Worm (Caenorhabditis elegans) whole organism, midembryonic: Measurements from ENCODE around the gene E04F6.8.

ENCODE experiments used
- T22C8.4 ChIP-seq: fragments of 200-800 bp; sonication (Bioruptor generic); IDR thresholded peaks from 2 replicates; pipeline ENCODE4 v1.3.6; 2022; ENCODE audit warnings: missing genetic modification characterization, missing compliant biosample characterization
- cog-1 ChIP-seq: sonication (generic microtip); optimal IDR thresholded peaks from 2 replicates; lab custom pipeline; 2016; ENCODE audit warnings: missing genetic modification characterization, missing compliant biosample characterization
- flt-1 ChIP-seq: fragments of 200-800 bp; sonication (Bioruptor generic); IDR thresholded peaks from 2 replicates; pipeline ENCODE4 v1.3.6; 2022; ENCODE audit warnings: missing genetic modification characterization, missing compliant biosample characterization
- klf-2 ChIP-seq: fragments of 200-800 bp; sonication (Bioruptor generic); conservative IDR thresholded peaks from 2 replicates; pipeline ENCODE4 v1.3.6; 2022; ENCODE audit warnings: missing genetic modification reagents, missing genetic modification characterization, missing compliant biosample characterization
- med-1 ChIP-seq: sonication (generic microtip); optimal IDR thresholded peaks from 2 replicates; lab custom pipeline; 2017; ENCODE audit warnings: missing genetic modification characterization, mild to moderate bottlenecking, missing compliant biosample characterization, antibody characterized with exemption, missing genetic modification reagents; ENCODE audit not compliant: insufficient read depth
- ref-1 ChIP-seq: fragments of 200-800 bp; sonication (Bioruptor generic); conservative IDR thresholded peaks from 2 replicates; pipeline ENCODE4 v1.3.6; 2022; ENCODE audit warnings: missing genetic modification reagents, missing genetic modification characterization, missing compliant biosample characterization
- tab-1 ChIP-seq: fragments of 200-800 bp; sonication (Bioruptor generic); IDR thresholded peaks from 2 replicates; pipeline ENCODE4 v1.3.6; 2022; ENCODE audit warnings: missing genetic modification characterization, missing compliant biosample characterization
- ztf-23 ChIP-seq: fragments of 200-800 bp; sonication (Bioruptor generic); IDR thresholded peaks from 2 replicates; pipeline ENCODE4 v1.3.6; 2022; ENCODE audit warnings: missing genetic modification reagents, missing genetic modification characterization, missing compliant biosample characterization
- ztf-29 ChIP-seq: fragments of 200-800 bp; sonication (Bioruptor generic); IDR thresholded peaks from 2 replicates; pipeline ENCODE4 v1.3.6; 2022; ENCODE audit warnings: missing genetic modification reagents, missing genetic modification characterization, missing compliant biosample characterization

The E04F6.8 gene

ce11 chrII:7211280-7211679 is at the start of gene E04F6.8:
E04F6.8 (minus strand) TSS chrII:7211380.
- TF ChIP-seq ztf-23: no peak
- TF ChIP-seq ref-1 (GFP tag; lab: Robert Waterston, UW): no peak
- TF ChIP-seq T22C8.4 (GFP tag; lab: Robert Waterston, UW): no peak
- TF ChIP-seq med-1 (GFP tag; lab: Kevin White, UChicago): no peak
- TF ChIP-seq ztf-29: no peak

ce11 chrII:7255614-7256162 is 44.5 kb upstream of the E04F6.8 start, which contains the start of gene F32A5.8:
F32A5.8 (plus strand) TSS chrII:7256112.
- no peak for TF ChIP-seq tab-1 (GFP tag; lab: Robert Waterston, UW)
- no peak for TF ChIP-seq ref-1 (GFP tag; lab: Robert Waterston, UW)
- no peak for TF ChIP-seq med-1 (GFP tag; lab: Kevin White, UChicago)
- no peak for TF ChIP-seq flt-1 (GFP tag; lab: Robert Waterston, UW)
- TF ChIP-seq klf-2: no peak
- TF ChIP-seq ztf-23: no peak
- no peak for TF ChIP-seq ztf-29
- no peak for TF ChIP-seq T22C8.4 (GFP tag; lab: Robert Waterston, UW)
- no peak for TF ChIP-seq cog-1 (tag; lab: Kevin White, UChicago)

- TF ChIP-seq ref-1 (GFP tag; lab: Robert Waterston, UW) (no peak), ztf-23 (no peak), med-1 (GFP tag; lab: Kevin White, UChicago) (no peak), T22C8.4 (GFP tag; lab: Robert Waterston, UW) (no peak), cog-1 (tag; lab: Kevin White, UChicago) (no peak), klf-2 (no peak)
Measured at ce11 chrII:7253073-7253472, 41.9 kb upstream of the E04F6.8 start, which contains the start of gene lsm-4. lsm-4 (minus strand) TSS chrII:7253163.

- TF ChIP-seq ztf-23 (no peak), flt-1 (GFP tag; lab: Robert Waterston, UW) (no peak), ref-1 (GFP tag; lab: Robert Waterston, UW) (no peak), cog-1 (tag; lab: Kevin White, UChicago) (no peak), T22C8.4 (GFP tag; lab: Robert Waterston, UW) (no peak), tab-1 (GFP tag; lab: Robert Waterston, UW) (no peak), ztf-29 (no peak), klf-2 (no peak), med-1 (GFP tag; lab: Kevin White, UChicago) (no peak)
Measured at ce11 chrII:7251978-7252377, 40.8 kb upstream of the E04F6.8 start, which contains the start of the genes prx-13 and ada-2. prx-13 (minus strand) TSS chrII:7252015. ada-2 (plus strand) TSS chrII:7252259.

ce11 chrII:7245576-7245975 is 34.4 kb upstream of the E04F6.8 start, which contains the start of gene skpo-3:
skpo-3 (plus strand) TSS chrII:7245876.
- no peak for TF ChIP-seq ztf-29
- no peak for TF ChIP-seq tab-1 (GFP tag; lab: Robert Waterston, UW)
- no peak for TF ChIP-seq ref-1 (GFP tag; lab: Robert Waterston, UW)
- TF ChIP-seq klf-2: no peak
- TF ChIP-seq cog-1 (tag; lab: Kevin White, UChicago): no peak
- no peak for TF ChIP-seq med-1 (GFP tag; lab: Kevin White, UChicago)
- no peak for TF ChIP-seq flt-1 (GFP tag; lab: Robert Waterston, UW)
- TF ChIP-seq ztf-23: no peak
- no peak for TF ChIP-seq T22C8.4 (GFP tag; lab: Robert Waterston, UW)

ce11 chrII:7242754-7243153 is 31.6 kb upstream of the E04F6.8 start:
- no peak for TF ChIP-seq ztf-29
- TF ChIP-seq T22C8.4 (GFP tag; lab: Robert Waterston, UW): no peak

- TF ChIP-seq tab-1 (GFP tag; lab: Robert Waterston, UW) (no peak), klf-2 (no peak), ref-1 (GFP tag; lab: Robert Waterston, UW) (no peak), ztf-23 (no peak), med-1 (GFP tag; lab: Kevin White, UChicago) (no peak), cog-1 (tag; lab: Kevin White, UChicago) (no peak), T22C8.4 (GFP tag; lab: Robert Waterston, UW) (no peak), ztf-29 (no peak), flt-1 (GFP tag; lab: Robert Waterston, UW) (no peak)
Measured at ce11 chrII:7239705-7240104, 28.5 kb upstream of the E04F6.8 start.

- TF ChIP-seq med-1 (GFP tag; lab: Kevin White, UChicago): no peak
Measured at ce11 chrII:7238791-7239190, 27.6 kb upstream of the E04F6.8 start.

- TF ChIP-seq ref-1 (GFP tag; lab: Robert Waterston, UW): no peak
- no peak for TF ChIP-seq klf-2
- TF ChIP-seq med-1 (GFP tag; lab: Kevin White, UChicago): no peak
- no peak for TF ChIP-seq tab-1 (GFP tag; lab: Robert Waterston, UW)
- TF ChIP-seq T22C8.4 (GFP tag; lab: Robert Waterston, UW): no peak
- TF ChIP-seq ztf-23: no peak
- no peak for TF ChIP-seq ztf-29
- no peak for TF ChIP-seq flt-1 (GFP tag; lab: Robert Waterston, UW)
- TF ChIP-seq cog-1 (tag; lab: Kevin White, UChicago): no peak
Measured at ce11 chrII:7238248-7238647, 27.1 kb upstream of the E04F6.8 start, which contains the start of gene aqp-1. aqp-1 (minus strand) TSS chrII:7238349.

ce11 chrII:7236937-7237336 is 25.8 kb upstream of the E04F6.8 start:
- TF ChIP-seq ztf-23: no peak
- no peak for TF ChIP-seq ztf-29
- no peak for TF ChIP-seq flt-1 (GFP tag; lab: Robert Waterston, UW)
- no peak for TF ChIP-seq T22C8.4 (GFP tag; lab: Robert Waterston, UW)
- TF ChIP-seq klf-2: no peak
- no peak for TF ChIP-seq med-1 (GFP tag; lab: Kevin White, UChicago)
- no peak for TF ChIP-seq ref-1 (GFP tag; lab: Robert Waterston, UW)
- TF ChIP-seq tab-1 (GFP tag; lab: Robert Waterston, UW): no peak
- TF ChIP-seq cog-1 (tag; lab: Kevin White, UChicago): no peak
